Fruit fly (Drosophila melanogaster) whole organism, embryonic: Measurements from ENCODE around the gene Nagk.

Experiments
- Abd-B ChIP-seq: fragments of 200-800 bp; sonication (Bioruptor generic); optimal IDR thresholded peaks from 2 replicates; lab custom pipeline; 2018; ENCODE audit warnings: missing biosample characterization, mild to moderate bottlenecking, missing genetic modification characterization, moderate library complexity
- Aef1 ChIP-seq: fragments of 200-800 bp; sonication (Bioruptor generic); IDR thresholded peaks from 3 replicates; pipeline ENCODE4 v1.3.6; 2022; ENCODE audit warnings: missing biosample characterization, missing genetic modification characterization
- CG10209 ChIP-seq: fragments of 200-800 bp; sonication (Bioruptor generic); optimal IDR thresholded peaks from 3 replicates; lab custom pipeline; 2017; ENCODE audit warnings: missing biosample characterization, mild to moderate bottlenecking, missing genetic modification characterization, missing genetic modification reagents
- CG10267 ChIP-seq: fragments of 200-800 bp; sonication (Bioruptor generic); optimal IDR thresholded peaks from 2 replicates; lab custom pipeline; 2018; ENCODE audit warnings: missing biosample characterization, mild to moderate bottlenecking, missing genetic modification characterization, moderate library complexity
- CG10979 ChIP-seq: fragments of 200-800 bp; sonication (Bioruptor generic); optimal IDR thresholded peaks from 2 replicates; lab custom pipeline; 2018; ENCODE audit warnings: missing biosample characterization, mild to moderate bottlenecking, missing genetic modification characterization, moderate library complexity
- CG11504 ChIP-seq: fragments of 200-800 bp; sonication (Bioruptor generic); optimal IDR thresholded peaks from 3 replicates; lab custom pipeline; 2019; ENCODE audit warnings: missing biosample characterization, mild to moderate bottlenecking, missing genetic modification characterization, moderate library complexity
- CG12236 ChIP-seq: fragments of 200-800 bp; sonication (Bioruptor generic); optimal IDR thresholded peaks from 2 replicates; lab custom pipeline; 2016; ENCODE audit warnings: missing biosample characterization, missing genetic modification characterization
- CG12391 ChIP-seq: fragments of 200-800 bp; sonication (Bioruptor generic); optimal IDR thresholded peaks from 3 replicates; lab custom pipeline; 2018; ENCODE audit warnings: missing biosample characterization, mild to moderate bottlenecking, missing genetic modification characterization, moderate library complexity
- CG12942 ChIP-seq: fragments of 200-800 bp; sonication (Bioruptor generic); optimal IDR thresholded peaks from 3 replicates; lab custom pipeline; 2016; ENCODE audit warnings: missing biosample characterization, missing genetic modification characterization
- CG17802 ChIP-seq: fragments of 200-800 bp; sonication (Bioruptor generic); optimal IDR thresholded peaks from 2 replicates; lab custom pipeline; 2018; ENCODE audit warnings: missing biosample characterization, mild to moderate bottlenecking, missing genetic modification characterization, moderate library complexity
- CG1792 ChIP-seq: fragments of 200-800 bp; sonication (Bioruptor generic); optimal IDR thresholded peaks from 2 replicates; lab custom pipeline; 2016; ENCODE audit warnings: missing biosample characterization, missing genetic modification characterization
- CG4360 ChIP-seq: fragments of 200-800 bp; sonication (Bioruptor generic); IDR thresholded peaks from 2 replicates; pipeline ENCODE4 v1.3.6; 2022; ENCODE audit warnings: missing biosample characterization, missing genetic modification characterization
- CG6272 ChIP-seq: fragments of 200-800 bp; sonication (Bioruptor generic); IDR thresholded peaks from 2 replicates; pipeline ENCODE4 v1.3.6; 2022; ENCODE audit warnings: missing biosample characterization, missing genetic modification characterization
- CG6765 ChIP-seq: fragments of 200-800 bp; sonication (Bioruptor generic); optimal IDR thresholded peaks from 3 replicates; lab custom pipeline; 2017; ENCODE audit warnings: missing biosample characterization, mild to moderate bottlenecking, missing genetic modification characterization
- CG7271 ChIP-seq: fragments of 200-800 bp; sonication (Bioruptor generic); optimal IDR thresholded peaks from 2 replicates; lab custom pipeline; 2018; ENCODE audit warnings: missing biosample characterization, mild to moderate bottlenecking, missing genetic modification characterization, moderate library complexity
- CG9876 ChIP-seq: fragments of 200-800 bp; sonication (Bioruptor generic); optimal IDR thresholded peaks from 2 replicates; lab custom pipeline; 2016; ENCODE audit warnings: missing biosample characterization, missing genetic modification characterization
- Dfd ChIP-seq, 2 experiments: fragments of >200 bp; optimal IDR thresholded peaks; 2 replicates each; lab custom pipeline; 2017; ENCODE audit warnings: missing biosample characterization in 2 of 2, missing genetic modification characterization in 2 of 2
- Dip3 ChIP-seq: fragments of 200-800 bp; sonication (Bioruptor generic); optimal IDR thresholded peaks from 3 replicates; lab custom pipeline; 2016; ENCODE audit warnings: missing biosample characterization, missing genetic modification characterization
- Eip74EF ChIP-seq, 2 experiments: fragments of 200-800 bp in 1 of 2; fragments of >200 bp in 1 of 2; sonication (Bioruptor generic) in 1 of 2; optimal IDR thresholded peaks; 2 replicates each; lab custom pipeline; 2017 to 2019; ENCODE audit warnings: missing biosample characterization in 2 of 2, missing genetic modification characterization in 2 of 2, mild to moderate bottlenecking in 1 of 2, moderate library complexity in 1 of 2
- Fer2 ChIP-seq: fragments of 200-800 bp; sonication (Bioruptor generic); optimal IDR thresholded peaks from 2 replicates; lab custom pipeline; 2018; ENCODE audit warnings: missing biosample characterization, mild to moderate bottlenecking, missing genetic modification characterization, moderate library complexity
- H15 ChIP-seq: fragments of 200-800 bp; sonication (Bioruptor generic); IDR thresholded peaks from 3 replicates; pipeline ENCODE4 v1.3.6; 2022; ENCODE audit warnings: missing biosample characterization, missing genetic modification characterization
- Opbp ChIP-seq: fragments of 200-800 bp; sonication (Bioruptor generic); IDR thresholded peaks from 3 replicates; pipeline ENCODE4 v1.3.6; 2022; ENCODE audit warnings: missing biosample characterization, missing genetic modification characterization; ENCODE audit not compliant: partially characterized antibody
- Sry-δ ChIP-seq: fragments of 200-800 bp; sonication (Bioruptor generic); optimal IDR thresholded peaks from 2 replicates; lab custom pipeline; 2016; ENCODE audit warnings: missing biosample characterization, missing genetic modification characterization
- Stat92E ChIP-seq, 3 experiments: fragments of >200 bp in 2 of 3; fragments of 200-800 bp in 1 of 3; sonication (Bioruptor generic) in 1 of 3; optimal IDR thresholded peaks; 2 replicates each; lab custom pipeline; 2017 to 2019; ENCODE audit warnings: missing biosample characterization in 3 of 3, missing genetic modification characterization in 3 of 3, mild to moderate bottlenecking in 1 of 3, moderate library complexity in 1 of 3
- Taf1 ChIP-seq: fragments of 200-800 bp; sonication (Bioruptor generic); IDR thresholded peaks from 2 replicates; pipeline ENCODE4 v1.3.6; 2022; ENCODE audit warnings: missing biosample characterization, missing genetic modification characterization
- YL-1 ChIP-seq: fragments of 200-800 bp; sonication (Bioruptor generic); optimal IDR thresholded peaks from 3 replicates; lab custom pipeline; 2017; ENCODE audit warnings: missing biosample characterization, mild to moderate bottlenecking, missing genetic modification characterization
- ase ChIP-seq: fragments of 200-800 bp; sonication (Bioruptor generic); IDR thresholded peaks from 3 replicates; pipeline ENCODE4 v1.3.6; 2022; ENCODE audit warnings: missing biosample characterization, missing genetic modification characterization
- cad ChIP-seq: fragments of >200 bp; optimal IDR thresholded peaks from 2 replicates; lab custom pipeline; 2017; ENCODE audit warnings: missing biosample characterization, missing genetic modification characterization
- cato ChIP-seq: fragments of 200-800 bp; sonication (Bioruptor generic); optimal IDR thresholded peaks from 2 replicates; lab custom pipeline; 2016; ENCODE audit warnings: missing biosample characterization, missing genetic modification characterization, borderline replicate concordance
- chm ChIP-seq: fragments of 200-800 bp; sonication (Bioruptor generic); IDR thresholded peaks from 2 replicates; pipeline ENCODE4 v1.3.6; 2022; ENCODE audit warnings: missing biosample characterization, missing genetic modification characterization
- croc ChIP-seq: fragments of 200-800 bp; sonication (Bioruptor generic); conservative IDR thresholded peaks from 3 replicates; pipeline ENCODE4 v1.3.6; 2022; ENCODE audit warnings: missing biosample characterization, missing genetic modification characterization
- crol ChIP-seq: fragments of 200-800 bp; sonication (Bioruptor generic); IDR thresholded peaks from 2 replicates; pipeline ENCODE4 v1.3.6; 2022; ENCODE audit warnings: missing biosample characterization, missing genetic modification characterization
- gce ChIP-seq: fragments of 200-800 bp; sonication (Bioruptor generic); IDR thresholded peaks from 3 replicates; pipeline ENCODE4 v1.3.6; 2022; ENCODE audit warnings: missing biosample characterization, missing genetic modification characterization
- grn ChIP-seq: fragments of 200-800 bp; sonication (Bioruptor generic); optimal IDR thresholded peaks from 3 replicates; lab custom pipeline; 2017; ENCODE audit warnings: missing biosample characterization, missing genetic modification characterization
- h ChIP-seq: fragments of >200 bp; optimal IDR thresholded peaks from 2 replicates; lab custom pipeline; 2017
- inv ChIP-seq: fragments of 200-800 bp; sonication (Bioruptor generic); IDR thresholded peaks from 2 replicates; pipeline ENCODE4 v1.3.6; 2022; ENCODE audit warnings: missing biosample characterization, missing genetic modification characterization; ENCODE audit not compliant: partially characterized antibody
- mam ChIP-seq: fragments of 200-800 bp; sonication (Bioruptor generic); optimal IDR thresholded peaks from 3 replicates; lab custom pipeline; 2016; ENCODE audit warnings: missing biosample characterization, missing genetic modification characterization
- nom ChIP-seq: fragments of 200-800 bp; sonication (Bioruptor generic); optimal IDR thresholded peaks from 2 replicates; lab custom pipeline; 2017; ENCODE audit warnings: missing biosample characterization, missing genetic modification characterization, mild to moderate bottlenecking, moderate library complexity, missing genetic modification reagents
- p53 ChIP-seq: fragments of 200-800 bp; sonication (Bioruptor generic); optimal IDR thresholded peaks from 2 replicates; lab custom pipeline; 2016; ENCODE audit warnings: missing biosample characterization, missing genetic modification characterization
- pita ChIP-seq: fragments of 200-800 bp; sonication (Bioruptor generic); optimal IDR thresholded peaks from 2 replicates; lab custom pipeline; 2017; ENCODE audit warnings: missing biosample characterization, mild to moderate bottlenecking, missing genetic modification characterization
- repo ChIP-seq: fragments of 200-800 bp; sonication (Bioruptor generic); optimal IDR thresholded peaks from 2 replicates; lab custom pipeline; 2016; ENCODE audit warnings: missing biosample characterization, missing genetic modification characterization
- salm ChIP-seq: fragments of 200-800 bp; sonication (Bioruptor generic); optimal IDR thresholded peaks from 2 replicates; lab custom pipeline; 2018; ENCODE audit warnings: missing biosample characterization, mild to moderate bottlenecking, missing genetic modification characterization
- schlank ChIP-seq: fragments of 200-800 bp; sonication (Bioruptor generic); optimal IDR thresholded peaks from 2 replicates; lab custom pipeline; 2018; ENCODE audit warnings: missing biosample characterization, mild to moderate bottlenecking, missing genetic modification characterization
- sens-2 ChIP-seq: fragments of 200-800 bp; sonication (Bioruptor generic); IDR thresholded peaks from 2 replicates; pipeline ENCODE4 v1.3.6; 2022; ENCODE audit warnings: missing biosample characterization, missing genetic modification characterization
- sug ChIP-seq: fragments of 200-800 bp; optimal IDR thresholded peaks from 2 replicates; lab custom pipeline; 2019; ENCODE audit warnings: missing biosample characterization, mild to moderate bottlenecking, missing genetic modification characterization, moderate library complexity
- trh ChIP-seq: fragments of 200-800 bp; sonication (Bioruptor generic); optimal IDR thresholded peaks from 2 replicates; lab custom pipeline; 2016; ENCODE audit warnings: missing biosample characterization, missing genetic modification characterization
- tup ChIP-seq: fragments of 200-800 bp; sonication (Bioruptor generic); optimal IDR thresholded peaks from 2 replicates; lab custom pipeline; 2016; ENCODE audit warnings: missing biosample characterization, mild to moderate bottlenecking, missing genetic modification characterization, moderate library complexity
- vfl ChIP-seq: fragments of 200-800 bp; sonication (Bioruptor generic); optimal IDR thresholded peaks from 2 replicates; lab custom pipeline; 2016; ENCODE audit warnings: missing biosample characterization, missing genetic modification characterization
- zen ChIP-seq: fragments of 200-800 bp; sonication (Bioruptor generic); optimal IDR thresholded peaks from 3 replicates; lab custom pipeline; 2018; ENCODE audit warnings: missing biosample characterization, mild to moderate bottlenecking, missing genetic modification characterization, moderate library complexity

The Nagk gene

DNA sequence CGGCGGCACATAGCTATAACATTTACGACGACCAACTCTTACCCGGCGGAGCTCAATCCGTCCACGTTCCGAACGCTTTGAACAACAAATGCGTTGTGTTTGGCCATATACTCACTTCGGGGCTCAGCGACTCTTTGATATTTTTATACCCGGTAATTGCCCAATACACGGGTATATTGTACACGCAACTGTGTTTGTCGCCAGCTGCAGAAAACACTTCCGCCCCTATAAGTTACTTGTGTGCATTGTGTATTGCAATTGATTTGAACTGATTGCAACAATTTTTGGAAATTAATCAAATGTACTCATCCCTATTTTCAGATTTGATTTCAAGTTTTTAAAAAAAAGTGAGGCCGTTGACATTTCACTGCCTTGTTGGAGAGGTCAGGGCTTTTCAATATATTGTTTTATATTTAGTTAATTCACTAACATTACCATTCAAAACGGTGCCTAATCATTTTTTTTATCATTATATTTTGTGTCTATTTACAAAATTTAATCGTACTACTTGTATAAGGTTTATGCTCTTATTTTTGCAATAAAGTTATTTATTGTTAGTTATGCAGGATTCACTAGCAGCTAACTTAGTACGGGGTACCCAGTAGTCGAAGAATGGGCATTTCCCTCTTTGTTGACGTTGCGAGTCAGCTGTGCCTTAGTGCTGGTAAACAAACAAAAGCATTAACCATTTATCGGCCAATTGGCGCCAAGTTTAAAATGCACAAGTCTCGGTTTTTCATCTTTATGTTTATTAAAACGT lies at the start of gene Nagk (continued):
- TF ChIP-seq H15 (GFP tag; lab: Robert Waterston, UW) = peak; percentile 5; the same call in 1 of the 3 replicates
- no peak for TF ChIP-seq CG9876
- TF ChIP-seq repo (GFP tag; lab: Kevin White, UChicago) = no peak
- no peak for TF ChIP-seq zen (tag; lab: Kevin White, UChicago)
- TF ChIP-seq Abd-B (GFP tag; lab: Kevin White, UChicago) = no peak
- TF ChIP-seq pita = no peak
- no peak for TF ChIP-seq tup (GFP tag; lab: Kevin White, UChicago)
- peak; percentile 68 for TF ChIP-seq CG10209 (GFP tag; lab: Kevin White, UChicago)
- peak; percentile 19; the same call in 1 of the 2 replicates for TF ChIP-seq chm (GFP tag; lab: Robert Waterston, UW)
- TF ChIP-seq Opbp = peak; percentile 59; the same call in 1 of the 3 replicates
- peak; percentile 59 for TF ChIP-seq CG10979 (tag; lab: Kevin White, UChicago)
- TF ChIP-seq schlank (tag; lab: Kevin White, UChicago) = no peak
- TF ChIP-seq Sry-δ = peak; percentile 37
- no peak for TF ChIP-seq inv (GFP tag; lab: Robert Waterston, UW)
- peak; percentile 12 for TF ChIP-seq CG12942 (GFP tag; lab: Kevin White, UChicago)
- no peak for TF ChIP-seq croc
- TF ChIP-seq CG1792 = peak; percentile 37
- TF ChIP-seq Fer2 (tag; lab: Kevin White, UChicago) = no peak
- TF ChIP-seq grn = no peak
- peak; percentile 79 for TF ChIP-seq CG10267
- no peak for TF ChIP-seq CG7271 (tag; lab: Kevin White, UChicago)
- no peak for TF ChIP-seq gce (GFP tag; lab: Robert Waterston, UW)
- no peak for TF ChIP-seq trh
- no peak for TF ChIP-seq p53
- TF ChIP-seq Dfd (GFP tag; optimal IDR thresholded peaks at IDR 0.05; lab: Kevin White, UChicago) = no peak
- no peak for TF ChIP-seq cad
- peak; percentile 59 for TF ChIP-seq CG6765
- TF ChIP-seq crol = no peak
- no peak for TF ChIP-seq CG12236 (GFP tag; lab: Kevin White, UChicago)
- peak; percentile 4; the same call in 2 of the 3 replicates for TF ChIP-seq ase (GFP tag; lab: Robert Waterston, UW)
- peak; percentile 41 for TF ChIP-seq cato (GFP tag; lab: Kevin White, UChicago)
- TF ChIP-seq vfl = peak; percentile 33
- no peak for TF ChIP-seq CG6272 (GFP tag; lab: Robert Waterston, UW)
- TF ChIP-seq nom = no peak
- TF ChIP-seq sens-2 (GFP tag; lab: Robert Waterston, UW) = no peak
- TF ChIP-seq CG17802 (tag; lab: Kevin White, UChicago) = peak; percentile 7
- peak; percentile 76 for TF ChIP-seq CG11504 (tag; lab: Kevin White, UChicago)
- TF ChIP-seq CG4360 (GFP tag; lab: Robert Waterston, UW) = no peak
- no peak for TF ChIP-seq h (lab: Kevin White, UChicago)
- peak; percentile 11; the same call in 1 of the 3 replicates for TF ChIP-seq Aef1 (GFP tag; lab: Robert Waterston, UW)
- peak in 1 of 2 experiments; percentile 79 for TF ChIP-seq Eip74EF (GFP tag; optimal IDR thresholded peaks at IDR 0.05; lab: Kevin White, UChicago)
- peak; percentile 64 for TF ChIP-seq sug (tag; lab: Kevin White, UChicago)
- TF ChIP-seq Dip3 (GFP tag; lab: Kevin White, UChicago) = peak; percentile 58
- TF ChIP-seq YL-1 = peak; percentile 16
- no peak for TF ChIP-seq Taf1
- no peak for TF ChIP-seq Stat92E (GFP tag; optimal IDR thresholded peaks at IDR 0.05; lab: Kevin White, UChicago)
- peak; percentile 77 for TF ChIP-seq CG12391 (tag; lab: Kevin White, UChicago)
- peak; percentile 39 for TF ChIP-seq salm (tag; lab: Kevin White, UChicago)
- peak; percentile 40 for TF ChIP-seq mam (GFP tag; lab: Kevin White, UChicago)
